Fruit fly (Drosophila melanogaster): ENCODE results near the gene CG17681.

CG17681 gene

DNA sequence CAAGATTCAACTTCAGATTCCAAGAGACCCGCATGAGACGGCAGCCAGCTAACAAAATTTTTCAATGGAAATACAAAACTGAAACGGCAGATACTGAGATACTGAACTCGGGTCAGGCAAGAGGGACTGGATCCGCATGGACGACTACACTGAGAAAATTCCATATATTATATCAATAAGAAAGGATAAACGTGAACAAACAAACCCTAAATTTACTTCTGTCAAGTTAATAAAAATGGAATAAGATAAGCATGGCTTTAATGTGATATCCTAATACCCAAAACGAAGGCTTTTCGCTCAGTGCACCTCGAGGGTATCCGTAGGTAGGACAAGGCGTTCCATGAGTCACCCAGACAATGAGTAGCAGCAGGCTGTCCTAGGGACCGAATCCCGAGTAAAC, 7.7 kb upstream of the CG17681 start (continued):
- TF ChIP-seq CG1024 (GFP tag; IDR thresholded peaks at IDR 0.05) (peak; percentile 74; the same call in 1 of the 2 replicates), Oli (tag; optimal IDR thresholded peaks at IDR 0.05) (peak; percentile 80), toy (GFP tag; IDR thresholded peaks at IDR 0.05) (no peak), CrebB (tag; optimal IDR thresholded peaks at IDR 0.05) (peak; percentile 63), Taf1 (GFP tag; IDR thresholded peaks at IDR 0.05) (peak; percentile 75), chm (GFP tag; IDR thresholded peaks at IDR 0.05) (peak; percentile 90), seq (GFP tag; IDR thresholded peaks at IDR 0.05) (peak; percentile 76), CG2129 (GFP tag; IDR thresholded peaks at IDR 0.05; ENCODE audit: partially characterized antibody) (no peak), H15 (GFP tag; IDR thresholded peaks at IDR 0.05) (peak; percentile 66; the same call in 2 of the 3 replicates), phol (tag; optimal IDR thresholded peaks at IDR 0.05) (peak; percentile 89), trh (GFP tag; optimal IDR thresholded peaks at IDR 0.05) (peak; percentile 64), CG15011 (GFP tag; optimal IDR thresholded peaks at IDR 0.05) (peak; percentile 68), CG2678 (tag; optimal IDR thresholded peaks at IDR 0.05) (peak; percentile 79), CG12236 (GFP tag; optimal IDR thresholded peaks at IDR 0.05) (peak; percentile 74), CG13894 (tag; optimal IDR thresholded peaks at IDR 0.05) (peak; percentile 43), ci (GFP tag; IDR thresholded peaks at IDR 0.05) (peak; percentile 92), CHES-1-like (GFP tag; optimal IDR thresholded peaks at IDR 0.05) (peak; percentile 83), CG12104 (GFP tag; optimal IDR thresholded peaks at IDR 0.05) (peak; percentile 71), nau (GFP tag; optimal IDR thresholded peaks at IDR 0.05) (peak; percentile 53), jigr1 (GFP tag; IDR thresholded peaks at IDR 0.05) (no peak), CG12299 (tag; optimal IDR thresholded peaks at IDR 0.05) (peak; percentile 22), CG1647 (GFP tag; optimal IDR thresholded peaks at IDR 0.05) (peak; percentile 63), CG7271 (tag; optimal IDR thresholded peaks at IDR 0.05) (peak; percentile 88), Kr (GFP tag; optimal IDR thresholded peaks at IDR 0.05) (peak; percentile 86), CG10565 (GFP tag; optimal IDR thresholded peaks at IDR 0.05) (peak; percentile 68), CG11504 (tag; optimal IDR thresholded peaks at IDR 0.05) (peak; percentile 84), Dek (tag; optimal IDR thresholded peaks at IDR 0.05) (peak; percentile 62), CG17829 (tag; optimal IDR thresholded peaks at IDR 0.05) (peak; percentile 94), repo (GFP tag; optimal IDR thresholded peaks at IDR 0.05) (peak; percentile 83), CG43689 (GFP tag; IDR thresholded peaks at IDR 0.05) (no peak), dmrt99B (tag; optimal IDR thresholded peaks at IDR 0.05) (peak; percentile 79), cad (GFP tag; optimal IDR thresholded peaks at IDR 0.05) (no peak), CG16863 (GFP tag; optimal IDR thresholded peaks at IDR 0.05) (peak; percentile 83), ken (GFP tag; IDR thresholded peaks at IDR 0.05) (peak; percentile 84), Side (GFP tag; optimal IDR thresholded peaks at IDR 0.05) (peak; percentile 84), sens-2 (GFP tag; IDR thresholded peaks at IDR 0.05) (peak; percentile 84), Opbp (GFP tag; IDR thresholded peaks at IDR 0.05; ENCODE audit: partially characterized antibody) (no peak), Atf-2 (GFP tag; optimal IDR thresholded peaks at IDR 0.05) (peak; percentile 80), Abd-B (GFP tag; optimal IDR thresholded peaks at IDR 0.05) (peak; percentile 77), CG7745 (tag; optimal IDR thresholded peaks at IDR 0.05) (peak; percentile 66), CG15269 (tag; optimal IDR thresholded peaks at IDR 0.05) (peak; percentile 76), pnt (GFP tag; optimal IDR thresholded peaks at IDR 0.05) (peak; percentile 87), CG33557 (GFP tag; optimal IDR thresholded peaks at IDR 0.05) (peak; percentile 88), CG6175 (GFP tag; IDR thresholded peaks at IDR 0.05) (peak; percentile 33; the same call in 1 of the 3 replicates), CG31224 (GFP tag; IDR thresholded peaks at IDR 0.05) (peak; percentile 61), CG6683 (GFP tag; optimal IDR thresholded peaks at IDR 0.05) (peak; percentile 22), vfl (GFP tag; optimal IDR thresholded peaks at IDR 0.05) (peak; percentile 82), CG3281 (GFP tag; optimal IDR thresholded peaks at IDR 0.05) (peak; percentile 65), CG11085 (GFP tag; IDR thresholded peaks at IDR 0.05) (no peak; the same call in 1 of the 2 replicates), dmrt11E (tag; optimal IDR thresholded peaks at IDR 0.05) (peak; percentile 98), oc (tag; optimal IDR thresholded peaks at IDR 0.05) (peak; percentile 73)

All from whole organism, embryonic.